Fruit fly (Drosophila melanogaster): ENCODE results near the gene Ccp84Ae.

The Ccp84Ae gene

dm6 chr3R:6664371-6665116 lies 27.0 kb downstream of the Ccp84Ae start (continued):
- no peak for TF ChIP-seq Hmx (GFP tag; optimal IDR thresholded peaks at IDR 0.05)
- TF ChIP-seq Bgb (GFP tag; IDR thresholded peaks at IDR 0.05; ENCODE audit: partially characterized antibody) = no peak
- TF ChIP-seq zen (tag; optimal IDR thresholded peaks at IDR 0.05) = peak; percentile 22
- no peak for TF ChIP-seq CG14441 (GFP tag; IDR thresholded peaks at IDR 0.05)
- no peak for TF ChIP-seq Doc2 (GFP tag; IDR thresholded peaks at IDR 0.05)
- no peak for TF ChIP-seq mld (GFP tag; IDR thresholded peaks at IDR 0.05; ENCODE audit: partially characterized antibody)
- TF ChIP-seq CG10654 (GFP tag; optimal IDR thresholded peaks at IDR 0.05) = no peak
- peak; percentile 61 for TF ChIP-seq CG18262 (tag; optimal IDR thresholded peaks at IDR 0.05)
- TF ChIP-seq CG12104 (GFP tag; optimal IDR thresholded peaks at IDR 0.05) = peak; percentile 8
- TF ChIP-seq Stat92E (GFP tag; optimal IDR thresholded peaks at IDR 0.05) = no peak
- TF ChIP-seq CG14710 (tag; optimal IDR thresholded peaks at IDR 0.05) = peak; percentile 12
- peak in 1 of 2 experiments; percentile 51 for TF ChIP-seq bsh (GFP tag; optimal IDR thresholded peaks at IDR 0.05)
- TF ChIP-seq Usf (GFP tag; optimal IDR thresholded peaks at IDR 0.05) = no peak
- no peak for TF ChIP-seq ato (GFP tag; IDR thresholded peaks at IDR 0.05; ENCODE audit: partially characterized antibody)
- TF ChIP-seq inv (GFP tag; IDR thresholded peaks at IDR 0.05; ENCODE audit: partially characterized antibody) = no peak
- TF ChIP-seq fd3F (GFP tag; optimal IDR thresholded peaks at IDR 0.05) = no peak
- TF ChIP-seq sima (GFP tag; optimal IDR thresholded peaks at IDR 0.05) = no peak
- TF ChIP-seq amos (GFP tag; IDR thresholded peaks at IDR 0.05; ENCODE audit: partially characterized antibody) = no peak
- no peak for TF ChIP-seq CG4707 (GFP tag; optimal IDR thresholded peaks at IDR 0.05)
- TF ChIP-seq Mad (GFP tag; optimal IDR thresholded peaks at IDR 0.05) = no peak
- TF ChIP-seq chif (GFP tag; optimal IDR thresholded peaks at IDR 0.05) = peak in 1 of 2 experiments; percentile 17
- TF ChIP-seq lmd (GFP tag; IDR thresholded peaks at IDR 0.05) = no peak
- TF ChIP-seq CG1529 (GFP tag; optimal IDR thresholded peaks at IDR 0.05) = no peak
- peak; percentile 44; the same call in 1 of the 3 replicates for TF ChIP-seq CG6791 (GFP tag; IDR thresholded peaks at IDR 0.05; ENCODE audit: partially characterized antibody)
- TF ChIP-seq CG9932 (GFP tag; IDR thresholded peaks at IDR 0.05) = no peak
- TF ChIP-seq cad (GFP tag; optimal IDR thresholded peaks at IDR 0.05) = no peak
- TF ChIP-seq Dll (GFP tag; IDR thresholded peaks at IDR 0.05; ENCODE audit: partially characterized antibody) = no peak
- TF ChIP-seq GATAe (GFP tag; conservative IDR thresholded peaks at IDR 0.05) = no peak
- peak; percentile 18 for TF ChIP-seq wek (GFP tag; optimal IDR thresholded peaks at IDR 0.05)
- no peak for TF ChIP-seq schlank (tag; optimal IDR thresholded peaks at IDR 0.05)
- TF ChIP-seq CG31388 (GFP tag; optimal IDR thresholded peaks at IDR 0.05) = no peak
- TF ChIP-seq CG6689 (GFP tag; IDR thresholded peaks at IDR 0.05) = no peak
- no peak for TF ChIP-seq MESR4 (GFP tag; optimal IDR thresholded peaks at IDR 0.05)
- no peak for TF ChIP-seq CG42726 (GFP tag; IDR thresholded peaks at IDR 0.05; ENCODE audit: partially characterized antibody)
- TF ChIP-seq jumu (GFP tag; optimal IDR thresholded peaks at IDR 0.05) = no peak
- TF ChIP-seq CG4617 (GFP tag; optimal IDR thresholded peaks at IDR 0.05; ENCODE audit: borderline replicate concordance) = no peak
- TF ChIP-seq lbe (GFP tag; optimal IDR thresholded peaks at IDR 0.05) = no peak
- no peak for TF ChIP-seq da (GFP tag; optimal IDR thresholded peaks at IDR 0.05)
- peak; percentile 20 for TF ChIP-seq CG2678 (tag; optimal IDR thresholded peaks at IDR 0.05)
- no peak for TF ChIP-seq CG1647 (GFP tag; optimal IDR thresholded peaks at IDR 0.05)
- no peak for TF ChIP-seq pan (optimal IDR thresholded peaks at IDR 0.05)
- no peak for TF ChIP-seq pan (GFP tag; optimal IDR thresholded peaks at IDR 0.05 in 1 of 2, IDR thresholded peaks at IDR 0.05 in 1 of 2)
- TF ChIP-seq CG10431 (GFP tag; optimal IDR thresholded peaks at IDR 0.05) = no peak
- no peak for TF ChIP-seq lilli (GFP tag; optimal IDR thresholded peaks at IDR 0.05)
- TF ChIP-seq sr (GFP tag; IDR thresholded peaks at IDR 0.05) = no peak
- TF ChIP-seq odd (GFP tag; optimal IDR thresholded peaks at IDR 0.05) = no peak
- no peak for TF ChIP-seq CG11560 (tag; IDR thresholded peaks at IDR 0.05)
- no peak for TF ChIP-seq CG10366 (GFP tag; IDR thresholded peaks at IDR 0.05)
- TF ChIP-seq ranshi (GFP tag; IDR thresholded peaks at IDR 0.05) = no peak
